Fruit fly (Drosophila melanogaster) whole organism, embryonic: ENCODE data around the gene PXo.

ENCODE experiments used
- Bdp1 ChIP-seq: fragments of 200-800 bp; sonication (Bioruptor generic); optimal IDR thresholded peaks from 3 replicates; lab custom pipeline; 2016; ENCODE audit warnings: missing biosample characterization, missing genetic modification characterization
- Bgb ChIP-seq: fragments of 200-800 bp; sonication (Bioruptor generic); IDR thresholded peaks from 2 replicates; pipeline ENCODE4 v1.3.6; 2022; ENCODE audit warnings: missing biosample characterization, missing genetic modification characterization; ENCODE audit not compliant: partially characterized antibody
- CG10274 ChIP-seq: fragments of 200-800 bp; sonication (Bioruptor generic); optimal IDR thresholded peaks from 3 replicates; lab custom pipeline; 2017; ENCODE audit warnings: missing biosample characterization, mild to moderate bottlenecking, missing genetic modification characterization
- CG10979 ChIP-seq: fragments of 200-800 bp; sonication (Bioruptor generic); optimal IDR thresholded peaks from 2 replicates; lab custom pipeline; 2018; ENCODE audit warnings: missing biosample characterization, mild to moderate bottlenecking, missing genetic modification characterization, moderate library complexity
- CG11398 ChIP-seq: fragments of 200-800 bp; sonication (Bioruptor generic); optimal IDR thresholded peaks from 2 replicates; lab custom pipeline; 2016; ENCODE audit warnings: missing biosample characterization, missing genetic modification characterization
- CG12104 ChIP-seq: fragments of 200-800 bp; sonication (Bioruptor generic); optimal IDR thresholded peaks from 3 replicates; lab custom pipeline; 2016; ENCODE audit warnings: missing biosample characterization, missing genetic modification characterization
- CG12155 ChIP-seq: fragments of 200-800 bp; sonication (Bioruptor generic); optimal IDR thresholded peaks from 3 replicates; lab custom pipeline; 2016; ENCODE audit warnings: missing biosample characterization, missing genetic modification characterization
- CG13287 ChIP-seq: fragments of 200-800 bp; sonication (Bioruptor generic); IDR thresholded peaks from 2 replicates; pipeline ENCODE4 v1.3.6; 2022; ENCODE audit warnings: missing biosample characterization, missing genetic modification characterization; ENCODE audit not compliant: partially characterized antibody
- CG14441 ChIP-seq: fragments of 200-800 bp; sonication (Bioruptor generic); IDR thresholded peaks from 2 replicates; pipeline ENCODE4 v1.3.6; 2022; ENCODE audit warnings: missing biosample characterization, missing genetic modification characterization
- CG14965 ChIP-seq: fragments of 200-800 bp; sonication (Bioruptor generic); optimal IDR thresholded peaks from 2 replicates; lab custom pipeline; 2016; ENCODE audit warnings: missing biosample characterization, missing genetic modification characterization, borderline replicate concordance
- CG30403 ChIP-seq: fragments of 200-800 bp; sonication (Bioruptor generic); optimal IDR thresholded peaks from 3 replicates; lab custom pipeline; 2016; ENCODE audit warnings: missing biosample characterization, missing genetic modification characterization
- CG3847 ChIP-seq: fragments of 200-800 bp; sonication (Bioruptor generic); IDR thresholded peaks from 2 replicates; pipeline ENCODE4 v1.3.6; 2022; ENCODE audit warnings: missing biosample characterization, missing genetic modification characterization
- CG4360 ChIP-seq: fragments of 200-800 bp; sonication (Bioruptor generic); IDR thresholded peaks from 2 replicates; pipeline ENCODE4 v1.3.6; 2022; ENCODE audit warnings: missing biosample characterization, missing genetic modification characterization
- CG4404 ChIP-seq: fragments of 200-800 bp; sonication (Bioruptor generic); IDR thresholded peaks from 2 replicates; pipeline ENCODE4 v1.3.6; 2022; ENCODE audit warnings: missing biosample characterization, missing genetic modification characterization
- CG5953 ChIP-seq: fragments of 200-800 bp; sonication (Bioruptor generic); IDR thresholded peaks from 2 replicates; pipeline ENCODE4 v1.3.6; 2022; ENCODE audit warnings: missing biosample characterization, missing genetic modification characterization
- CG7987 ChIP-seq: fragments of 200-800 bp; sonication (Bioruptor generic); optimal IDR thresholded peaks from 2 replicates; lab custom pipeline; 2018; ENCODE audit warnings: missing biosample characterization, mild to moderate bottlenecking, missing genetic modification characterization, moderate library complexity
- CG9932 ChIP-seq: fragments of 200-800 bp; sonication (Bioruptor generic); IDR thresholded peaks from 2 replicates; pipeline ENCODE4 v1.3.6; 2022; ENCODE audit warnings: missing biosample characterization, missing genetic modification characterization
- CHES-1-like ChIP-seq: fragments of 200-800 bp; sonication (Bioruptor generic); optimal IDR thresholded peaks from 2 replicates; lab custom pipeline; 2016; ENCODE audit warnings: missing biosample characterization, missing genetic modification characterization
- CTCF ChIP-seq: fragments of 200-800 bp; sonication (Bioruptor generic); optimal IDR thresholded peaks from 2 replicates; lab custom pipeline; 2017; ENCODE audit warnings: missing biosample characterization, mild to moderate bottlenecking, missing genetic modification characterization, moderate library complexity
- Drgx ChIP-seq: fragments of 200-800 bp; sonication (Bioruptor generic); IDR thresholded peaks from 2 replicates; pipeline ENCODE4 v1.3.6; 2022; ENCODE audit warnings: missing biosample characterization, missing genetic modification characterization
- Gug ChIP-seq: fragments of 200-800 bp; sonication (Bioruptor generic); IDR thresholded peaks from 4 replicates; pipeline ENCODE4 v1.3.6; 2022; ENCODE audit warnings: missing biosample characterization, missing genetic modification characterization
- Hr3 ChIP-seq: fragments of 200-800 bp; sonication (Bioruptor generic); optimal IDR thresholded peaks from 3 replicates; lab custom pipeline; 2016; ENCODE audit warnings: missing biosample characterization, missing genetic modification characterization
- Sin3A ChIP-seq: fragments of >200 bp; optimal IDR thresholded peaks from 2 replicates; lab custom pipeline; 2018
- Tbp ChIP-seq: fragments of >200 bp; optimal IDR thresholded peaks from 2 replicates; lab custom pipeline; 2018; ENCODE audit warnings: missing biosample characterization, missing genetic modification characterization
- Usf ChIP-seq: fragments of 200-800 bp; sonication (Bioruptor generic); optimal IDR thresholded peaks from 2 replicates; lab custom pipeline; 2017; ENCODE audit warnings: missing genotype, missing biosample characterization, missing genetic modification characterization
- Xbp1 ChIP-seq: fragments of 200-800 bp; sonication (Bioruptor generic); optimal IDR thresholded peaks from 3 replicates; lab custom pipeline; 2016; ENCODE audit warnings: missing biosample characterization, mild to moderate bottlenecking, missing genetic modification characterization
- aop ChIP-seq: fragments of 200-800 bp; sonication (Bioruptor generic); IDR thresholded peaks from 2 replicates; pipeline ENCODE4 v1.3.6; 2022; ENCODE audit warnings: missing biosample characterization, missing genetic modification characterization
- ato ChIP-seq: fragments of 200-800 bp; sonication (Bioruptor generic); IDR thresholded peaks from 2 replicates; pipeline ENCODE4 v1.3.6; 2022; ENCODE audit warnings: missing biosample characterization, missing genetic modification characterization; ENCODE audit not compliant: partially characterized antibody
- bbx ChIP-seq: fragments of 200-800 bp; sonication (Bioruptor generic); IDR thresholded peaks from 2 replicates; pipeline ENCODE4 v1.3.6; 2022; ENCODE audit warnings: missing biosample characterization, missing genetic modification characterization; ENCODE audit not compliant: partially characterized antibody
- cas ChIP-seq: fragments of 200-800 bp; sonication (Bioruptor generic); IDR thresholded peaks from 2 replicates; pipeline ENCODE4 v1.3.6; 2022; ENCODE audit warnings: missing biosample characterization, missing genetic modification characterization
- chinmo ChIP-seq: fragments of 200-800 bp; sonication (Bioruptor generic); IDR thresholded peaks from 4 replicates; pipeline ENCODE4 v1.3.6; 2022; ENCODE audit warnings: missing biosample characterization, missing genetic modification characterization; ENCODE audit not compliant: partially characterized antibody
- da ChIP-seq: fragments of 200-800 bp; sonication (Bioruptor generic); optimal IDR thresholded peaks from 2 replicates; lab custom pipeline; 2016; ENCODE audit warnings: missing biosample characterization, missing genetic modification characterization
- dm ChIP-seq: fragments of 200-800 bp; sonication (Bioruptor generic); optimal IDR thresholded peaks from 3 replicates; lab custom pipeline; 2016; ENCODE audit warnings: missing biosample characterization, missing genetic modification characterization
- dpn ChIP-seq, 2 experiments: fragments of 200-800 bp; sonication (Bioruptor generic); optimal IDR thresholded peaks; 3 replicates each; lab custom pipeline; 2016; ENCODE audit warnings: missing biosample characterization in 2 of 2, missing genetic modification characterization in 2 of 2
- en ChIP-seq: fragments of 200-800 bp; sonication (Bioruptor generic); optimal IDR thresholded peaks from 2 replicates; lab custom pipeline; 2016; ENCODE audit warnings: missing biosample characterization, missing genetic modification characterization
- fd102C ChIP-seq: fragments of 200-800 bp; sonication (Bioruptor generic); optimal IDR thresholded peaks from 2 replicates; lab custom pipeline; 2018; ENCODE audit warnings: missing biosample characterization, mild to moderate bottlenecking, missing genetic modification characterization, moderate library complexity
- gcm ChIP-seq: fragments of 200-800 bp; sonication (Bioruptor generic); optimal IDR thresholded peaks from 2 replicates; lab custom pipeline; 2019; ENCODE audit warnings: missing biosample characterization, mild to moderate bottlenecking, missing genetic modification characterization, moderate library complexity
- gcm2 ChIP-seq: fragments of 200-800 bp; sonication (Bioruptor generic); optimal IDR thresholded peaks from 2 replicates; lab custom pipeline; 2016; ENCODE audit warnings: missing biosample characterization, missing genetic modification characterization
- jumu ChIP-seq: fragments of 200-800 bp; sonication (Bioruptor generic); optimal IDR thresholded peaks from 3 replicates; lab custom pipeline; 2016; ENCODE audit warnings: missing biosample characterization, missing genetic modification characterization
- knrl ChIP-seq: fragments of 200-800 bp; sonication (Bioruptor generic); IDR thresholded peaks from 3 replicates; pipeline ENCODE4 v1.3.6; 2022; ENCODE audit warnings: missing biosample characterization, missing genetic modification characterization; ENCODE audit not compliant: partially characterized antibody
- mam ChIP-seq: fragments of 200-800 bp; sonication (Bioruptor generic); optimal IDR thresholded peaks from 3 replicates; lab custom pipeline; 2016; ENCODE audit warnings: missing biosample characterization, missing genetic modification characterization
- nerfin-1 ChIP-seq: fragments of 200-800 bp; sonication (Bioruptor generic); optimal IDR thresholded peaks from 3 replicates; lab custom pipeline; 2019; ENCODE audit warnings: missing biosample characterization, mild to moderate bottlenecking, missing genetic modification characterization, moderate library complexity
- nom ChIP-seq: fragments of 200-800 bp; sonication (Bioruptor generic); optimal IDR thresholded peaks from 2 replicates; lab custom pipeline; 2017; ENCODE audit warnings: missing biosample characterization, missing genetic modification characterization, mild to moderate bottlenecking, moderate library complexity, missing genetic modification reagents
- pho ChIP-seq: fragments of 200-800 bp; sonication (Bioruptor generic); optimal IDR thresholded peaks from 2 replicates; lab custom pipeline; 2016; ENCODE audit warnings: missing biosample characterization, missing genetic modification characterization
- ro ChIP-seq: fragments of 200-800 bp; sonication (Bioruptor generic); IDR thresholded peaks from 2 replicates; pipeline ENCODE4 v1.3.6; 2022; ENCODE audit warnings: missing biosample characterization, missing genetic modification characterization
- tgo ChIP-seq: fragments of 200-800 bp; sonication (Bioruptor generic); IDR thresholded peaks from 3 replicates; pipeline ENCODE4 v1.3.6; 2022; ENCODE audit warnings: missing biosample characterization, missing genetic modification characterization
- tup ChIP-seq: fragments of 200-800 bp; sonication (Bioruptor generic); optimal IDR thresholded peaks from 2 replicates; lab custom pipeline; 2016; ENCODE audit warnings: missing biosample characterization, mild to moderate bottlenecking, missing genetic modification characterization, moderate library complexity
- wdn ChIP-seq: fragments of 200-800 bp; sonication (Bioruptor generic); IDR thresholded peaks from 2 replicates; pipeline ENCODE4 v1.3.6; 2022; ENCODE audit warnings: missing biosample characterization, missing genetic modification characterization
- wek ChIP-seq: fragments of 200-800 bp; sonication (Bioruptor generic); optimal IDR thresholded peaks from 3 replicates; lab custom pipeline; 2018; ENCODE audit warnings: missing biosample characterization, mild to moderate bottlenecking, missing genetic modification characterization, moderate library complexity
- zf30C ChIP-seq: fragments of 200-800 bp; sonication (Bioruptor generic); optimal IDR thresholded peaks from 3 replicates; lab custom pipeline; 2018; ENCODE audit warnings: missing biosample characterization, mild to moderate bottlenecking, missing genetic modification characterization

PXo gene

DNA sequence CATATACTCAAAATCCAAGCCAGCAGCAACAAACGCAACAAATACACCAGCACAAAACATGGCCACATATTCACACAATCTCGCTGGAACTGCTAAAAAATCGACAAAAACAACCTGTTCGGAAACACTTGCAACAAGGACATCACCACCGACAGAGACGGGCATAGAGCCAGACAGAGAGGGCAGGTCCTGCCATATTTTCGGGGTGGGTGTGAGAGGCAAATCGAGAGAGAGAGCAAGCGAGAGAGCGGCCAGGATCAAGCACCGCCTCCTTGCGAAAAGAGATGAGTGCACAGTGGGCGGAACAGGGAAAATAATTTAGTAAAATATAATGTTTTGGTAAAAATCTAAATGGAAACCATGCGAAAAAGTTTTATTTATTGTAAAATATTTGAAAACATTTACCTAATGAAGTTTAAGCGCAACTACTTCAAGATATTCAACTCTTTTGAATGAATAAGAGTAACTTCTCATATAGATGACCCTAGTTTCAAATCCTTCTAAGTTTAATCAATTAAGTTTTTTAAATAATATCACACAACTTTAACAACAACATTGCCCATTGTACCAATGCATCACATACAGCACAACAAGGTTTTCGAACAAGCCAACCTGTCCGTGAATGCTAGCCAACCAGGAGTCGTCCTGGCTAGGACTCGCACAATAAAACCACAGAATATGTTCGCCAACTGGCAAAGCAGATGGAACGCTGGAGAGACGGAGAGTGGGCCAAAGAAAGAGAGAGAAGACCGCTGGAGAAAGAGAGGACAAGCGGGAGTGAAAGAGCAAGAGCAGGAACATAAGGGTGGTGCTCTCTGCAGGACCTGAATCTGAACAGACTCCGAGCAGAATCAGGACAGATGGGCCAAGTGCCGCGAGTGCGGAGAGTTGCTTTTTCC lies 39.6 kb downstream of the PXo start (continued):
- peak; percentile 46; the same call in 1 of the 2 replicates for TF ChIP-seq CG3847
- peak; percentile 23 for TF ChIP-seq Bdp1 (GFP tag; lab: Kevin White, UChicago)
- TF ChIP-seq CG12155 (GFP tag; lab: Kevin White, UChicago): no peak
- no peak for TF ChIP-seq dm
- TF ChIP-seq cas (GFP tag; lab: Robert Waterston, UW): no peak
- no peak for TF ChIP-seq chinmo (GFP tag; lab: Robert Waterston, UW)
- peak; percentile 22 for TF ChIP-seq en (GFP tag; lab: Kevin White, UChicago)
- peak; percentile 22 for TF ChIP-seq Usf (GFP tag; lab: Kevin White, UChicago)
- TF ChIP-seq nom (GFP tag; lab: Kevin White, UChicago): no peak
- TF ChIP-seq pho (GFP tag; lab: Kevin White, UChicago): peak; percentile 58
- TF ChIP-seq CG10274 (GFP tag; lab: Kevin White, UChicago): no peak
- no peak for TF ChIP-seq knrl
- TF ChIP-seq bbx: no peak
- no peak for TF ChIP-seq Gug
- TF ChIP-seq fd102C (GFP tag; lab: Kevin White, UChicago): peak; percentile 30
- peak; percentile 60 for TF ChIP-seq CHES-1-like (GFP tag; lab: Kevin White, UChicago)
- TF ChIP-seq CTCF (GFP tag; lab: Kevin White, UChicago): no peak
- TF ChIP-seq Bgb (GFP tag; lab: Robert Waterston, UW): no peak
- TF ChIP-seq Tbp (GFP tag; lab: Kevin White, UChicago): no peak
- no peak for TF ChIP-seq Sin3A (lab: Kevin White, UChicago)
- TF ChIP-seq CG30403 (GFP tag; lab: Kevin White, UChicago): peak; percentile 68
- TF ChIP-seq ato: no peak
- TF ChIP-seq CG14965 (GFP tag; lab: Kevin White, UChicago): no peak
- peak; percentile 47 for TF ChIP-seq jumu (GFP tag; lab: Kevin White, UChicago)
- no peak for TF ChIP-seq gcm (GFP tag; lab: Kevin White, UChicago)
- TF ChIP-seq tup (GFP tag; lab: Kevin White, UChicago): no peak
- no peak for TF ChIP-seq CG7987
- no peak for TF ChIP-seq CG4360 (GFP tag; lab: Robert Waterston, UW)
- TF ChIP-seq mam (GFP tag; lab: Kevin White, UChicago): peak; percentile 22
- TF ChIP-seq wdn (GFP tag; lab: Robert Waterston, UW): 0 out of 2 replicates have a peak, but pooled peaks have one; percentile 4
- TF ChIP-seq CG13287 (GFP tag; lab: Robert Waterston, UW): no peak
- no peak for TF ChIP-seq gcm2
- TF ChIP-seq CG5953 (GFP tag; lab: Robert Waterston, UW): no peak
- TF ChIP-seq CG4404 (GFP tag; lab: Robert Waterston, UW): no peak
- no peak for TF ChIP-seq Drgx (GFP tag; lab: Robert Waterston, UW)
- TF ChIP-seq CG12104 (GFP tag; lab: Kevin White, UChicago): peak; percentile 43
- TF ChIP-seq Hr3 (GFP tag; lab: Kevin White, UChicago): peak; percentile 65
- no peak for TF ChIP-seq aop (GFP tag; lab: Robert Waterston, UW)
- peak; percentile 21 for TF ChIP-seq CG11398
- TF ChIP-seq da (GFP tag; lab: Kevin White, UChicago): no peak
- TF ChIP-seq nerfin-1 (tag; lab: Kevin White, UChicago): no peak
- TF ChIP-seq tgo: no peak
- peak; percentile 66 for TF ChIP-seq Xbp1 (GFP tag; lab: Kevin White, UChicago)
- TF ChIP-seq dpn (GFP tag; optimal IDR thresholded peaks at IDR 0.05; lab: Kevin White, UChicago): peak; percentile 52 to 66
- no peak for TF ChIP-seq wek (GFP tag; lab: Kevin White, UChicago)
- no peak for TF ChIP-seq CG9932 (GFP tag; lab: Robert Waterston, UW)
- TF ChIP-seq CG14441 (GFP tag; lab: Robert Waterston, UW): no peak
- peak; percentile 29 for TF ChIP-seq CG10979 (tag; lab: Kevin White, UChicago)
- TF ChIP-seq ro (GFP tag; lab: Robert Waterston, UW): no peak
- TF ChIP-seq zf30C (GFP tag; lab: Kevin White, UChicago): no peak
